Worm (Caenorhabditis elegans) whole organism, late embryonic: Measurements from ENCODE around the gene acs-10.

ENCODE experiments used
- ama-1 ChIP-seq: fragments of 150-350 bp; optimal IDR thresholded peaks from 2 replicates; lab custom pipeline; 2014
- ceh-2 ChIP-seq: sonication (generic microtip); optimal IDR thresholded peaks from 2 replicates; lab custom pipeline; 2016; ENCODE audit warnings: missing genotype, missing genetic modification characterization, missing compliant biosample characterization
- dve-1 ChIP-seq: sonication (generic microtip); optimal IDR thresholded peaks from 2 replicates; lab custom pipeline; 2017; ENCODE audit warnings: antibody characterized with exemption, mild to moderate bottlenecking, missing genetic modification characterization, missing compliant biosample characterization
- hlh-6 ChIP-seq: sonication (generic microtip); optimal IDR thresholded peaks from 2 replicates; lab custom pipeline; 2016; ENCODE audit warnings: missing genotype, missing genetic modification characterization, missing compliant biosample characterization
- mec-3 ChIP-seq: sonication (generic microtip); optimal IDR thresholded peaks from 2 replicates; lab custom pipeline; 2016; ENCODE audit warnings: borderline replicate concordance, missing genetic modification characterization, missing compliant biosample characterization
- pha-2 ChIP-seq: sonication (generic microtip); optimal IDR thresholded peaks from 2 replicates; lab custom pipeline; 2017; ENCODE audit warnings: mild to moderate bottlenecking, missing genetic modification characterization, missing compliant biosample characterization
- rnt-1 ChIP-seq: sonication (generic microtip); optimal IDR thresholded peaks from 2 replicates; lab custom pipeline; 2016; ENCODE audit warnings: missing genetic modification characterization, missing compliant biosample characterization
- tbx-2 ChIP-seq: sonication (generic microtip); optimal IDR thresholded peaks from 2 replicates; lab custom pipeline; 2016; ENCODE audit warnings: missing genetic modification characterization, missing compliant biosample characterization
- ztf-16 ChIP-seq: sonication (generic microtip); optimal IDR thresholded peaks from 2 replicates; lab custom pipeline; 2017; ENCODE audit warnings: missing genetic modification characterization, missing compliant biosample characterization

DNA sequence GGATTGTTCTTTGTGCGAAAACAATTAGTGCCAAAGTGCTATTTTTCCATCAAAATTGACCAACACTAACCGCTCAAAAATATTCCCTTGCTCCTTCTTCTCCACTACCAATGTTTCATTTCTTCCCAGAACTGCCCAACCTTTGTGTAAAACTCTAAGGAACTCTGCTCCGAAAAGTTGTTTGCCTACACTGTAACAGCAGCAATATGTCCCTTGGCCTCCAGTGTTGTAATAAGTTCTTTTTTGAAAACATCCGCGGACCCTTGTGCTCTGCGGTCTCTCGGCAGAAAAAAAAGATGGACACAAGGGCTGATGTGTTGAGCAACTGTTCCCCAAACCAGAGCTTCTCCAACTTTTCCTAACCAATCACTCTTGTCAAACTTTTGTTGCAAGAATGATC, 45.4 kb upstream of the acs-10 start, which contains the start of gene D1086.12:
- TF ChIP-seq pha-2 (tag; lab: Kevin White, UChicago), result no peak
- no peak for TF ChIP-seq tbx-2 (tag; lab: Kevin White, UChicago)
- TF ChIP-seq dve-1, result no peak
- TF ChIP-seq ztf-16 (tag; lab: Kevin White, UChicago), result no peak
- no peak for TF ChIP-seq hlh-6
- TF ChIP-seq ama-1 (lab: Kevin White, UChicago), result no peak
- no peak for TF ChIP-seq mec-3 (tag; lab: Kevin White, UChicago)
- no peak for TF ChIP-seq rnt-1
- TF ChIP-seq ceh-2, result no peak
